Fruit fly (Drosophila melanogaster): ENCODE measurements around the gene Tak1.

Tak1 gene

dm6 chrX:20488701-20489122, 36.0 kb downstream of the Tak1 start (continued):
- 0 out of 3 replicates have a peak, but pooled peaks have one; percentile 5 for TF ChIP-seq CG7357 (GFP tag; IDR thresholded peaks at IDR 0.05)
- peak; percentile 37 for TF ChIP-seq trem (tag; optimal IDR thresholded peaks at IDR 0.05)
- peak; percentile 72 for TF ChIP-seq CG8924 (tag; optimal IDR thresholded peaks at IDR 0.05)
- peak; percentile 61 for TF ChIP-seq Sox102F (GFP tag; optimal IDR thresholded peaks at IDR 0.05)
- TF ChIP-seq Blimp-1 (GFP tag; optimal IDR thresholded peaks at IDR 0.05) = peak; percentile 54
- TF ChIP-seq Med (GFP tag) = peak; percentile 84
- no peak for TF ChIP-seq CG13287 (GFP tag; IDR thresholded peaks at IDR 0.05; ENCODE audit: partially characterized antibody)
- no peak for TF ChIP-seq otp (GFP tag; IDR thresholded peaks at IDR 0.05)
- peak; percentile 5 for TF ChIP-seq Sry-β (GFP tag; optimal IDR thresholded peaks at IDR 0.05)
- TF ChIP-seq CG9437 (GFP tag; optimal IDR thresholded peaks at IDR 0.05) = peak; percentile 62
- no peak for TF ChIP-seq sna (GFP tag; IDR thresholded peaks at IDR 0.05; ENCODE audit: partially characterized antibody)
- no peak for TF ChIP-seq CG17186 (GFP tag; optimal IDR thresholded peaks at IDR 0.05)
- TF ChIP-seq hkb (optimal IDR thresholded peaks at IDR 0.05) = no peak
- no peak for TF ChIP-seq hkb (GFP tag; IDR thresholded peaks at IDR 0.05)
- peak; percentile 36 for TF ChIP-seq CG2120 (GFP tag; optimal IDR thresholded peaks at IDR 0.05)
- TF ChIP-seq tin (GFP tag; optimal IDR thresholded peaks at IDR 0.05) = peak; percentile 56
- no peak for TF ChIP-seq vnd (GFP tag; IDR thresholded peaks at IDR 0.05; ENCODE audit: partially characterized antibody)
- TF ChIP-seq Six4 (GFP tag; optimal IDR thresholded peaks at IDR 0.05) = peak; percentile 38
- TF ChIP-seq CG11247 (GFP tag; IDR thresholded peaks at IDR 0.05) = no peak
- no peak for TF ChIP-seq br (optimal IDR thresholded peaks at IDR 0.05)
- peak; percentile 15 for TF ChIP-seq ATbp (GFP tag; optimal IDR thresholded peaks at IDR 0.05)
- TF ChIP-seq bowl (GFP tag; IDR thresholded peaks at IDR 0.05) = no peak
- TF ChIP-seq HLH54F (GFP tag; optimal IDR thresholded peaks at IDR 0.05) = peak; percentile 23
- TF ChIP-seq CG14014 (GFP tag; IDR thresholded peaks at IDR 0.05) = no peak
- peak; percentile 44 for TF ChIP-seq Atf6 (GFP tag; IDR thresholded peaks at IDR 0.05)
- peak; percentile 14; the same call in 1 of the 2 replicates for TF ChIP-seq stc (GFP tag; IDR thresholded peaks at IDR 0.05)
- no peak for TF ChIP-seq chinmo (GFP tag; IDR thresholded peaks at IDR 0.05; ENCODE audit: partially characterized antibody)
- no peak for TF ChIP-seq CG4854 (GFP tag; optimal IDR thresholded peaks at IDR 0.05)
- TF ChIP-seq CG2889 (GFP tag; IDR thresholded peaks at IDR 0.05) = no peak
- TF ChIP-seq CG6654 (GFP tag; optimal IDR thresholded peaks at IDR 0.05) = peak; percentile 55
- TF ChIP-seq CG34422 (GFP tag; IDR thresholded peaks at IDR 0.05) = 0 out of 3 replicates have a peak, but pooled peaks have one; percentile 5
- no peak for TF ChIP-seq ken (GFP tag; IDR thresholded peaks at IDR 0.05)
- TF ChIP-seq CG30431 (GFP tag; optimal IDR thresholded peaks at IDR 0.05) = peak; percentile 44
- no peak for TF ChIP-seq CG14667 (GFP tag; IDR thresholded peaks at IDR 0.05)
- TF ChIP-seq corto (GFP tag; optimal IDR thresholded peaks at IDR 0.05) = no peak
- TF ChIP-seq crp (GFP tag; optimal IDR thresholded peaks at IDR 0.05) = peak in 1 of 2 experiments; percentile 1
- TF ChIP-seq E2f1 (GFP tag; IDR thresholded peaks at IDR 0.05) = no peak
- no peak for TF ChIP-seq pnt (GFP tag; optimal IDR thresholded peaks at IDR 0.05)
- no peak for TF ChIP-seq gsb (GFP tag; IDR thresholded peaks at IDR 0.05)
- TF ChIP-seq CrebB (tag; optimal IDR thresholded peaks at IDR 0.05) = no peak
- no peak for TF ChIP-seq Oaz (GFP tag; IDR thresholded peaks at IDR 0.05)
- peak; percentile 17 for TF ChIP-seq Lhr (GFP tag; optimal IDR thresholded peaks at IDR 0.05)
- peak; percentile 19 for TF ChIP-seq CG15514 (GFP tag; optimal IDR thresholded peaks at IDR 0.05)
- peak; percentile 37 for TF ChIP-seq CG15696 (tag; optimal IDR thresholded peaks at IDR 0.05)
- peak; percentile 57 for TF ChIP-seq PHDP (tag; optimal IDR thresholded peaks at IDR 0.05)
- TF ChIP-seq bab2 (GFP tag; optimal IDR thresholded peaks at IDR 0.05) = no peak
- TF ChIP-seq Mrtf (GFP tag; IDR thresholded peaks at IDR 0.05) = no peak
- no peak for TF ChIP-seq crc (GFP tag; optimal IDR thresholded peaks at IDR 0.05)
- TF ChIP-seq danr (GFP tag; IDR thresholded peaks at IDR 0.05) = no peak
- TF ChIP-seq scrt (GFP tag; optimal IDR thresholded peaks at IDR 0.05) = peak; percentile 18
- no peak for TF ChIP-seq ftz-f1 (GFP tag; optimal IDR thresholded peaks at IDR 0.05)
- TF ChIP-seq CG16863 (GFP tag; optimal IDR thresholded peaks at IDR 0.05) = peak; percentile 47
